Worm (Caenorhabditis elegans) whole organism, L2 larva: Measurements from ENCODE around the gene R07H5.16.
A peak's percentile ranks its signal among the peaks of the same experiment; 100 is the strongest.

Source experiments
- elt-3 ChIP-seq: sonication (generic microtip); optimal IDR thresholded peaks from 2 replicates; lab custom pipeline; 2017; ENCODE audit warnings: missing biosample characterization, missing genetic modification characterization
- fos-1 ChIP-seq: fragments of 150-350 bp; optimal IDR thresholded peaks from 2 replicates; lab custom pipeline; 2014; ENCODE audit warnings: missing biosample characterization, missing genetic modification characterization
- nhr-237 ChIP-seq: fragments of 150-350 bp; optimal IDR thresholded peaks from 2 replicates; lab custom pipeline; 2014; ENCODE audit warnings: missing biosample characterization, missing genetic modification characterization
- nhr-77 ChIP-seq: fragments of 150-350 bp; optimal IDR thresholded peaks from 2 replicates; lab custom pipeline; 2014; ENCODE audit warnings: missing biosample characterization, missing genetic modification characterization
- skn-1 ChIP-seq: sonication (generic microtip); optimal IDR thresholded peaks from 2 replicates; lab custom pipeline; 2017; ENCODE audit warnings: missing biosample characterization, missing genetic modification characterization
- unc-55 ChIP-seq: fragments of 150-350 bp; sonication (generic microtip); optimal IDR thresholded peaks from 3 replicates; lab custom pipeline; 2014; ENCODE audit warnings: missing biosample characterization, missing genetic modification reagents, missing genetic modification characterization

The R07H5.16 gene

DNA sequence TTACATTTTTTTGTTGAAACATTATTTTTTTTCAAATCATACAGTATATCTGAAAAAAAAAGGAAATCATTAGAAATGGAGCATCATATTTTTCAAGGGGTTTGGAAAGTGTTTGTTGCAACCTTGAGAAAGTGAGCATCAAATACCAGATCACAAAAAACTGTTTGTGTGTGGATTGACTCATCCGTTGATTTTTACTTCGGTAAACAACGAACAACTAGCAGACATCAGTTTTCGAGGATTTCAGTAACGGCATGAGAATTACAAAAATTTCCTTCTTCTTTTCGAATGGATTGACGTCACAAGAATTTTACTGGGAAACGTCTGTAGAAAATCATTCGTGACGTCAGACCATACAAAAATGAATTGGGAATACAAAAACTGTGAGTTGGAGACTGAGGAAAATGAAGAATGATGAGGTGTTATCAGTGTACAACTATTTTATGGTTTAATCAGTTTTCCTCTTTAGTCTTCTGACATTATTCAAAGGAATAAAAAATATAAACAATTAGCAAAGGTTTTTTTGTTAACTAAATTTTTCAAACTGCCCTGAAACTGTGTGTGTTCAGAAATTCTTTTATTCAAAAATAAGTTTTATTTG, 49.0 kb downstream of the R07H5.16 start, which contains the start of gene C05C12.4:
Gene C05C12.4, minus strand, starts transcription at position 51 of the 601 bp plus-strand sequence.
- TF ChIP-seq fos-1 (tag; lab: Kevin White, UChicago) (peak; percentile 76), elt-3 (tag; lab: Kevin White, UChicago) (no peak), skn-1 (tag; lab: Kevin White, UChicago) (no peak), unc-55 (GFP tag; lab: Kevin White, UChicago) (no peak), nhr-237 (tag; lab: Kevin White, UChicago) (no peak), nhr-77 (tag; lab: Kevin White, UChicago) (no peak)
- TF ChIP-seq, all 48 proteins: peak for 1
